Fruit fly (Drosophila melanogaster) whole organism, adult: ENCODE data around the gene CG45486.

Experiments used
- CG12768 ChIP-seq: fragments of 200-800 bp; sonication (Bioruptor generic); optimal IDR thresholded peaks from 2 replicates; lab custom pipeline; 2017; ENCODE audit warnings: missing biosample characterization, missing genetic modification characterization, mild to moderate bottlenecking, moderate library complexity, missing genetic modification reagents
- CG1620 ChIP-seq: fragments of 200-800 bp; sonication (Bioruptor generic); optimal IDR thresholded peaks from 2 replicates; lab custom pipeline; 2016; ENCODE audit warnings: missing biosample characterization, missing genetic modification characterization
- CG7045 ChIP-seq: fragments of 200-800 bp; sonication (Bioruptor generic); optimal IDR thresholded peaks from 2 replicates; lab custom pipeline; 2017; ENCODE audit warnings: missing biosample characterization, mild to moderate bottlenecking, missing genetic modification characterization
- CG7101 ChIP-seq: fragments of 200-800 bp; sonication (Bioruptor generic); optimal IDR thresholded peaks from 2 replicates; lab custom pipeline; 2018; ENCODE audit warnings: missing biosample characterization, mild to moderate bottlenecking, missing genetic modification characterization, moderate library complexity
- Hr96 ChIP-seq: fragments of 200-800 bp; sonication (Bioruptor generic); optimal IDR thresholded peaks from 2 replicates; lab custom pipeline; 2016; ENCODE audit warnings: missing biosample characterization, missing genetic modification characterization
- bab1 ChIP-seq: fragments of 200-800 bp; sonication (Bioruptor generic); optimal IDR thresholded peaks from 3 replicates; lab custom pipeline; 2019; ENCODE audit warnings: missing biosample characterization, mild to moderate bottlenecking, missing genetic modification characterization, moderate library complexity
- kay ChIP-seq: fragments of 200-800 bp; sonication (Bioruptor generic); peaks from one replicate; lab custom pipeline; 2016; ENCODE audit warnings: missing biosample characterization, missing genetic modification characterization, borderline replicate concordance
- pad ChIP-seq: fragments of 200-800 bp; sonication (Bioruptor generic); optimal IDR thresholded peaks from 3 replicates; lab custom pipeline; 2017; ENCODE audit warnings: missing biosample characterization, missing genetic modification characterization, mild to moderate bottlenecking, moderate library complexity, missing genetic modification reagents
- tj ChIP-seq: fragments of 200-800 bp; sonication (Bioruptor generic); optimal IDR thresholded peaks from 3 replicates; lab custom pipeline; 2017; ENCODE audit warnings: missing biosample characterization, mild to moderate bottlenecking, missing genetic modification characterization, moderate library complexity

- TF ChIP-seq kay, result no peak
- no peak for TF ChIP-seq pad (GFP tag; lab: Kevin White, UChicago)
- peak; percentile 3 for TF ChIP-seq CG7045 (GFP tag; lab: Kevin White, UChicago)
- TF ChIP-seq CG1620, result no peak
- no peak for TF ChIP-seq tj (GFP tag; lab: Kevin White, UChicago)
- TF ChIP-seq bab1 (GFP tag; lab: Kevin White, UChicago), result no peak
- TF ChIP-seq CG7101 (tag; lab: Kevin White, UChicago), result peak; percentile 44
- TF ChIP-seq CG12768 (GFP tag; lab: Kevin White, UChicago), result no peak
- TF ChIP-seq Hr96 (GFP tag; lab: Kevin White, UChicago), result no peak
Observed at dm6 chrX:19876836-19877468, 33.0 kb downstream of the CG45486 start.
